Fruit fly (Drosophila melanogaster): Measurements from ENCODE around the gene Pop1.

dm6 chrX:5665902-5666301 is 43.5 kb downstream of the Pop1 start, which contains the start of the genes Sirt4 and CG4119:
- TF ChIP-seq toe (GFP tag; optimal IDR thresholded peaks at IDR 0.05) (peak; percentile 7), cic (GFP tag; optimal IDR thresholded peaks at IDR 0.05) (peak; percentile 34), bab1 (GFP tag; optimal IDR thresholded peaks at IDR 0.05) (peak; percentile 65), ovo (GFP tag; optimal IDR thresholded peaks at IDR 0.05) (no peak), CG7045 (GFP tag; optimal IDR thresholded peaks at IDR 0.05) (no peak), CG11617 (GFP tag; optimal IDR thresholded peaks at IDR 0.05) (no peak), CG7101 (tag; optimal IDR thresholded peaks at IDR 0.05) (peak; percentile 2), tj (GFP tag; optimal IDR thresholded peaks at IDR 0.05) (peak; percentile 62)
